Worm (Caenorhabditis elegans) whole organism, late embryonic: ENCODE data around the gene F12A10.6.

Source experiments
- elt-2 ChIP-seq: sonication (generic microtip); optimal IDR thresholded peaks from 2 replicates; lab custom pipeline; 2016; ENCODE audit warnings: missing genetic modification reagents, missing genetic modification characterization, missing compliant biosample characterization
- nhr-11 ChIP-seq: fragments of 150-350 bp; optimal IDR thresholded peaks from 2 replicates; lab custom pipeline; 2014; ENCODE audit warnings: missing biosample characterization, missing genetic modification characterization
- pag-3 ChIP-seq: sonication (generic microtip); optimal IDR thresholded peaks from 2 replicates; lab custom pipeline; 2016; ENCODE audit warnings: missing compliant biosample characterization, missing genetic modification characterization, borderline replicate concordance
- tbx-2 ChIP-seq: sonication (generic microtip); optimal IDR thresholded peaks from 2 replicates; lab custom pipeline; 2016; ENCODE audit warnings: missing genetic modification characterization, missing compliant biosample characterization
- tbx-7 ChIP-seq: sonication (generic microtip); optimal IDR thresholded peaks from 2 replicates; lab custom pipeline; 2016; ENCODE audit warnings: missing genotype, missing genetic modification characterization, missing compliant biosample characterization

- TF ChIP-seq nhr-11 (tag; lab: Kevin White, UChicago): no peak
- TF ChIP-seq tbx-7 (tag; lab: Kevin White, UChicago): no peak
- TF ChIP-seq elt-2 (tag; lab: Kevin White, UChicago): no peak
- no peak for TF ChIP-seq pag-3 (tag; lab: Kevin White, UChicago)
- no peak for TF ChIP-seq tbx-2 (tag; lab: Kevin White, UChicago)
Observed at ce11 chrII:5458683-5459410, 35.5 kb downstream of the F12A10.6 start.
